Worm (Caenorhabditis elegans) whole organism, midembryonic: ENCODE results near the gene clec-68.
"Not testable (repeated sequence)": the region's sequence is repeated elsewhere in the genome, so short reads cannot be mapped to it uniquely, and the experiment has no call there.

Experiments used
- T22C8.4 ChIP-seq: fragments of 200-800 bp; sonication (Bioruptor generic); IDR thresholded peaks from 2 replicates; pipeline ENCODE4 v1.3.6; 2022; ENCODE audit warnings: missing genetic modification characterization, missing compliant biosample characterization
- cog-1 ChIP-seq: sonication (generic microtip); optimal IDR thresholded peaks from 2 replicates; lab custom pipeline; 2016; ENCODE audit warnings: missing genetic modification characterization, missing compliant biosample characterization
- flt-1 ChIP-seq: fragments of 200-800 bp; sonication (Bioruptor generic); IDR thresholded peaks from 2 replicates; pipeline ENCODE4 v1.3.6; 2022; ENCODE audit warnings: missing genetic modification characterization, missing compliant biosample characterization
- klf-2 ChIP-seq: fragments of 200-800 bp; sonication (Bioruptor generic); conservative IDR thresholded peaks from 2 replicates; pipeline ENCODE4 v1.3.6; 2022; ENCODE audit warnings: missing genetic modification reagents, missing genetic modification characterization, missing compliant biosample characterization
- ref-1 ChIP-seq: fragments of 200-800 bp; sonication (Bioruptor generic); conservative IDR thresholded peaks from 2 replicates; pipeline ENCODE4 v1.3.6; 2022; ENCODE audit warnings: missing genetic modification reagents, missing genetic modification characterization, missing compliant biosample characterization
- ztf-23 ChIP-seq: fragments of 200-800 bp; sonication (Bioruptor generic); IDR thresholded peaks from 2 replicates; pipeline ENCODE4 v1.3.6; 2022; ENCODE audit warnings: missing genetic modification reagents, missing genetic modification characterization, missing compliant biosample characterization
- ztf-29 ChIP-seq: fragments of 200-800 bp; sonication (Bioruptor generic); IDR thresholded peaks from 2 replicates; pipeline ENCODE4 v1.3.6; 2022; ENCODE audit warnings: missing genetic modification reagents, missing genetic modification characterization, missing compliant biosample characterization

DNA sequence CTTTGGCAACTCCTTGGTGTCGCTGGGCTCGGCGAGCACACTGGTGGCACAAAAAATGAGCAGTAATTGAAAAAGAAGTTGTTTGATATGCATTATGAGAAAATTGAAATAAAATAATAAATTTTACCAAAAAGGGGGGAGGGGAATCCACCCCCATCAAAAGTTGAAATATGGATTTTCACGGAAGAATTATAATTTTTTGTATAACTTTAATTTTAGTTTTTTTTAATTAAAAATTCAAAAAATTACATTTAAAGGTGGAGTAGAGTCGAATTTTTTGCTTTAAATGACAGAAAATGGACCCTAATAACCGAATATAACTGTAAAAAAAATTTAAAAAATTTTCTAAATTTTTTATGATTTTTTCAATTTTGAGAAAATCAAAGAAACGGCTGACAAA is 14.4 kb upstream of the clec-68 start, which contains the start of gene F56D6.18:
- not testable (repeated sequence) for TF ChIP-seq ref-1 (GFP tag; lab: Robert Waterston, UW); cog-1 (tag; lab: Kevin White, UChicago); flt-1 (GFP tag; lab: Robert Waterston, UW); klf-2 (GFP tag; lab: Robert Waterston, UW); ztf-29 (GFP tag; lab: Robert Waterston, UW); T22C8.4 (GFP tag; lab: Robert Waterston, UW); ztf-23 (GFP tag; lab: Robert Waterston, UW)
